Worm (Caenorhabditis elegans) whole organism, late embryonic: Measurements from ENCODE around the gene B0563.9.

Experiments
- ceh-24 ChIP-seq: sonication (generic microtip); optimal IDR thresholded peaks from 2 replicates; lab custom pipeline; 2016; ENCODE audit warnings: mild to moderate bottlenecking, missing genetic modification characterization, missing compliant biosample characterization
- ceh-31 ChIP-seq: sonication (generic microtip); optimal IDR thresholded peaks from 2 replicates; lab custom pipeline; 2016; ENCODE audit warnings: missing genetic modification characterization, missing compliant biosample characterization
- lin-11 ChIP-seq: fragments of 200-800 bp; sonication (Bioruptor generic); optimal IDR thresholded peaks from 2 replicates; lab custom pipeline; 2018; ENCODE audit warnings: mild to moderate bottlenecking, missing genetic modification characterization, missing compliant biosample characterization
- pha-4 ChIP-seq: fragments of 150-350 bp; optimal IDR thresholded peaks from 2 replicates; lab custom pipeline; 2018; ENCODE audit warnings: missing biosample characterization, missing genetic modification reagents, missing genetic modification characterization

DNA sequence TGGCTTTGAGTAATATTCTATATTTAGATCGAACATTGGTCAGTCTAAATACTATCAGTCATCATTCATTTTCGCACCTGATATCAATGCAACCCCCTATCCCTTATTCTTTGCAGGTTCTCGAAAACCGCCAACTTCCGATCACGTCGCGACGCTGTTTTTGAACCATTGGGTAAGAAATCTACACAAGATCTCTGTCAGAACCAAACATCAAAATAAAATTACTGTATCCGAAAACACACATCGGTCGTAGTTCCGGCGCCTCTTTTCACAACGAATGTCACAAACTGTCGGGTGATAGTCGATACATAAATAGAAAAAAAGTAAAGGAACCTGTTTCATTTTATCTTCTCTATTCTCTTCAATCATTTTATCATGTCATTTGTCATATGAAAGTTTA, 21.4 kb upstream of the B0563.9 start:
- TF ChIP-seq lin-11 (tag; lab: Kevin White, UChicago) (no peak), ceh-24 (no peak), ceh-31 (tag; lab: Kevin White, UChicago) (no peak), pha-4 (no peak)
